Fruit fly (Drosophila melanogaster) whole organism, embryonic: ENCODE results near the gene HIPP1.
A peak's percentile ranks its signal among the peaks of the same experiment; 100 is the strongest.

ENCODE experiments used
- Abd-B ChIP-seq: fragments of 200-800 bp; sonication (Bioruptor generic); optimal IDR thresholded peaks from 2 replicates; lab custom pipeline; 2018; ENCODE audit warnings: missing biosample characterization, mild to moderate bottlenecking, missing genetic modification characterization, moderate library complexity
- Adf1 ChIP-seq: fragments of 200-800 bp; sonication (Bioruptor generic); IDR thresholded peaks from 2 replicates; pipeline ENCODE4 v1.3.6; 2022; ENCODE audit warnings: missing biosample characterization, missing genetic modification characterization
- Bgb ChIP-seq: fragments of 200-800 bp; sonication (Bioruptor generic); IDR thresholded peaks from 2 replicates; pipeline ENCODE4 v1.3.6; 2022; ENCODE audit warnings: missing biosample characterization, missing genetic modification characterization; ENCODE audit not compliant: partially characterized antibody
- CG10366 ChIP-seq: fragments of 200-800 bp; sonication (Bioruptor generic); IDR thresholded peaks from 2 replicates; pipeline ENCODE4 v1.3.6; 2022; ENCODE audit warnings: missing biosample characterization, missing genetic modification characterization
- CG10431 ChIP-seq: fragments of 200-800 bp; sonication (Bioruptor generic); optimal IDR thresholded peaks from 3 replicates; lab custom pipeline; 2018; ENCODE audit warnings: missing biosample characterization, mild to moderate bottlenecking, missing genetic modification characterization
- CG11695 ChIP-seq: fragments of 200-800 bp; sonication (Bioruptor generic); IDR thresholded peaks from 3 replicates; pipeline ENCODE4 v1.3.6; 2022; ENCODE audit warnings: missing biosample characterization, missing genetic modification characterization
- CG13296 ChIP-seq: fragments of 200-800 bp; sonication (Bioruptor generic); optimal IDR thresholded peaks from 3 replicates; lab custom pipeline; 2018; ENCODE audit warnings: missing biosample characterization, mild to moderate bottlenecking, missing genetic modification characterization
- CG14014 ChIP-seq: fragments of 200-800 bp; sonication (Bioruptor generic); IDR thresholded peaks from 2 replicates; pipeline ENCODE4 v1.3.6; 2022; ENCODE audit warnings: missing biosample characterization, missing genetic modification characterization
- CG1602 ChIP-seq: fragments of 200-800 bp; sonication (Bioruptor generic); optimal IDR thresholded peaks from 3 replicates; lab custom pipeline; 2016; ENCODE audit warnings: missing biosample characterization, missing genetic modification characterization
- CG16863 ChIP-seq: fragments of 200-800 bp; sonication (Bioruptor generic); optimal IDR thresholded peaks from 3 replicates; lab custom pipeline; 2016; ENCODE audit warnings: missing biosample characterization, missing genetic modification characterization
- CG17186 ChIP-seq: fragments of 200-800 bp; sonication (Bioruptor generic); optimal IDR thresholded peaks from 3 replicates; lab custom pipeline; 2017; ENCODE audit warnings: missing biosample characterization, missing genetic modification reagents, missing genetic modification characterization
- CG17568 ChIP-seq: fragments of 200-800 bp; sonication (Bioruptor generic); optimal IDR thresholded peaks from 2 replicates; lab custom pipeline; 2018; ENCODE audit warnings: missing biosample characterization, mild to moderate bottlenecking, missing genetic modification characterization, moderate library complexity
- CG2202 ChIP-seq: fragments of 200-800 bp; sonication (Bioruptor generic); optimal IDR thresholded peaks from 2 replicates; lab custom pipeline; 2018; ENCODE audit warnings: missing biosample characterization, mild to moderate bottlenecking, missing genetic modification characterization
- CG6689 ChIP-seq: fragments of 200-800 bp; sonication (Bioruptor generic); IDR thresholded peaks from 2 replicates; pipeline ENCODE4 v1.3.6; 2022; ENCODE audit warnings: missing biosample characterization, missing genetic modification characterization
- CG7372 ChIP-seq: fragments of 200-800 bp; sonication (Bioruptor generic); IDR thresholded peaks from 2 replicates; pipeline ENCODE4 v1.3.6; 2022; ENCODE audit warnings: missing biosample characterization, missing genetic modification characterization
- CG9215 ChIP-seq: fragments of 200-800 bp; sonication (Bioruptor generic); IDR thresholded peaks from 2 replicates; pipeline ENCODE4 v1.3.6; 2022; ENCODE audit warnings: missing biosample characterization, missing genetic modification characterization
- CHES-1-like ChIP-seq: fragments of 200-800 bp; sonication (Bioruptor generic); optimal IDR thresholded peaks from 2 replicates; lab custom pipeline; 2016; ENCODE audit warnings: missing biosample characterization, missing genetic modification characterization
- CoRest ChIP-seq: fragments of 200-800 bp; sonication (Bioruptor generic); optimal IDR thresholded peaks from 3 replicates; lab custom pipeline; 2018; ENCODE audit warnings: missing biosample characterization, mild to moderate bottlenecking, missing genetic modification characterization, moderate library complexity
- CrebB ChIP-seq: fragments of 200-800 bp; sonication (Bioruptor generic); optimal IDR thresholded peaks from 3 replicates; lab custom pipeline; 2018; ENCODE audit warnings: missing biosample characterization, mild to moderate bottlenecking, missing genetic modification characterization
- D ChIP-seq, 2 experiments: fragments of 200-800 bp in 1 of 2; fragments of >200 bp in 1 of 2; sonication (Bioruptor generic) in 1 of 2; optimal IDR thresholded peaks; 2 replicates in 1 of 2; 3 replicates in 1 of 2; lab custom pipeline; 2017; ENCODE audit warnings: mild to moderate bottlenecking in 1 of 2, missing biosample characterization in 1 of 2, missing genetic modification characterization in 1 of 2, missing genetic modification reagents in 1 of 2
- Deaf1 ChIP-seq: fragments of 200-800 bp; optimal IDR thresholded peaks from 3 replicates; lab custom pipeline; 2019; ENCODE audit warnings: missing biosample characterization, mild to moderate bottlenecking, missing genetic modification characterization, moderate library complexity
- E2f1 ChIP-seq: fragments of 200-800 bp; sonication (Bioruptor generic); IDR thresholded peaks from 2 replicates; pipeline ENCODE4 v1.3.6; 2022; ENCODE audit warnings: missing biosample characterization, missing genetic modification characterization
- Ets65A ChIP-seq: fragments of 200-800 bp; sonication (Bioruptor generic); peaks from one replicate; lab custom pipeline; 2016; ENCODE audit warnings: missing biosample characterization, missing genetic modification characterization
- Ets97D ChIP-seq: fragments of 200-800 bp; sonication (Bioruptor generic); optimal IDR thresholded peaks from 3 replicates; lab custom pipeline; 2016; ENCODE audit warnings: missing biosample characterization, missing genetic modification characterization
- Gug ChIP-seq: fragments of 200-800 bp; sonication (Bioruptor generic); IDR thresholded peaks from 4 replicates; pipeline ENCODE4 v1.3.6; 2022; ENCODE audit warnings: missing biosample characterization, missing genetic modification characterization
- Hand ChIP-seq: fragments of 200-800 bp; sonication (Bioruptor generic); optimal IDR thresholded peaks from 2 replicates; lab custom pipeline; 2017; ENCODE audit warnings: mild to moderate bottlenecking, missing biosample characterization, missing genetic modification reagents, missing genetic modification characterization
- Ravus ChIP-seq: fragments of 200-800 bp; sonication (Bioruptor generic); IDR thresholded peaks from 2 replicates; pipeline ENCODE4 v1.3.6; 2022; ENCODE audit warnings: missing biosample characterization, missing genetic modification characterization
- TFAM ChIP-seq: fragments of 200-800 bp; sonication (Bioruptor generic); optimal IDR thresholded peaks from 2 replicates; lab custom pipeline; 2017; ENCODE audit warnings: missing biosample characterization, missing genetic modification characterization, inconsistent platforms
- ara ChIP-seq: fragments of 200-800 bp; sonication (Bioruptor generic); IDR thresholded peaks from 2 replicates; pipeline ENCODE4 v1.3.6; 2022; ENCODE audit warnings: missing biosample characterization, missing genetic modification characterization
- bbx ChIP-seq: fragments of 200-800 bp; sonication (Bioruptor generic); IDR thresholded peaks from 2 replicates; pipeline ENCODE4 v1.3.6; 2022; ENCODE audit warnings: missing biosample characterization, missing genetic modification characterization; ENCODE audit not compliant: partially characterized antibody
- cad ChIP-seq: fragments of >200 bp; optimal IDR thresholded peaks from 2 replicates; lab custom pipeline; 2017; ENCODE audit warnings: missing biosample characterization, missing genetic modification characterization
- cg ChIP-seq: fragments of 200-800 bp; sonication (Bioruptor generic); optimal IDR thresholded peaks from 3 replicates; lab custom pipeline; 2019; ENCODE audit warnings: missing biosample characterization, mild to moderate bottlenecking, missing genetic modification characterization, moderate library complexity
- esg ChIP-seq: fragments of 200-800 bp; sonication (Bioruptor generic); conservative IDR thresholded peaks from 2 replicates; pipeline ENCODE4 v1.3.6; 2022; ENCODE audit warnings: missing biosample characterization, missing genetic modification characterization
- exex ChIP-seq: fragments of 200-800 bp; sonication (Bioruptor generic); optimal IDR thresholded peaks from 4 replicates; lab custom pipeline; 2018; ENCODE audit warnings: missing biosample characterization, mild to moderate bottlenecking, missing genetic modification characterization, moderate library complexity
- fd96Cb ChIP-seq: fragments of 200-800 bp; sonication (Bioruptor generic); optimal IDR thresholded peaks from 2 replicates; lab custom pipeline; 2018; ENCODE audit warnings: missing biosample characterization, mild to moderate bottlenecking, missing genetic modification characterization, moderate library complexity
- her ChIP-seq: fragments of 200-800 bp; sonication (Bioruptor generic); optimal IDR thresholded peaks from 2 replicates; lab custom pipeline; 2016; ENCODE audit warnings: missing biosample characterization, missing genetic modification characterization
- ind ChIP-seq: fragments of 200-800 bp; sonication (Bioruptor generic); optimal IDR thresholded peaks from 3 replicates; lab custom pipeline; 2016; ENCODE audit warnings: missing biosample characterization, missing genetic modification characterization
- kah ChIP-seq: fragments of 200-800 bp; sonication (Bioruptor generic); optimal IDR thresholded peaks from 2 replicates; lab custom pipeline; 2018; ENCODE audit warnings: missing biosample characterization, mild to moderate bottlenecking, missing genetic modification characterization
- lab ChIP-seq: fragments of 200-800 bp; sonication (Bioruptor generic); optimal IDR thresholded peaks from 3 replicates; lab custom pipeline; 2017; ENCODE audit warnings: missing biosample characterization, missing genetic modification characterization, mild to moderate bottlenecking, moderate library complexity, missing genetic modification reagents
- luna ChIP-seq: fragments of 200-800 bp; sonication (Bioruptor generic); optimal IDR thresholded peaks from 2 replicates; lab custom pipeline; 2016; ENCODE audit warnings: missing biosample characterization, missing genetic modification characterization
- ro ChIP-seq: fragments of 200-800 bp; sonication (Bioruptor generic); IDR thresholded peaks from 2 replicates; pipeline ENCODE4 v1.3.6; 2022; ENCODE audit warnings: missing biosample characterization, missing genetic modification characterization
- sc ChIP-seq, 3 experiments: fragments of >200 bp in 2 of 3; fragments of 200-800 bp in 1 of 3; sonication (Bioruptor generic) in 1 of 3; optimal IDR thresholded peaks; 2 replicates in 2 of 3; 3 replicates in 1 of 3; lab custom pipeline; 2017; ENCODE audit warnings: mild to moderate bottlenecking in 1 of 3, missing biosample characterization in 1 of 3, missing genetic modification characterization in 1 of 3, missing genetic modification reagents in 1 of 3
- sug ChIP-seq: fragments of 200-800 bp; optimal IDR thresholded peaks from 2 replicates; lab custom pipeline; 2019; ENCODE audit warnings: missing biosample characterization, mild to moderate bottlenecking, missing genetic modification characterization, moderate library complexity
- tin ChIP-seq: fragments of 200-800 bp; sonication (Bioruptor generic); optimal IDR thresholded peaks from 3 replicates; lab custom pipeline; 2016; ENCODE audit warnings: missing biosample characterization, missing genetic modification characterization
- zen ChIP-seq: fragments of 200-800 bp; sonication (Bioruptor generic); optimal IDR thresholded peaks from 3 replicates; lab custom pipeline; 2018; ENCODE audit warnings: missing biosample characterization, mild to moderate bottlenecking, missing genetic modification characterization, moderate library complexity

The HIPP1 gene

DNA sequence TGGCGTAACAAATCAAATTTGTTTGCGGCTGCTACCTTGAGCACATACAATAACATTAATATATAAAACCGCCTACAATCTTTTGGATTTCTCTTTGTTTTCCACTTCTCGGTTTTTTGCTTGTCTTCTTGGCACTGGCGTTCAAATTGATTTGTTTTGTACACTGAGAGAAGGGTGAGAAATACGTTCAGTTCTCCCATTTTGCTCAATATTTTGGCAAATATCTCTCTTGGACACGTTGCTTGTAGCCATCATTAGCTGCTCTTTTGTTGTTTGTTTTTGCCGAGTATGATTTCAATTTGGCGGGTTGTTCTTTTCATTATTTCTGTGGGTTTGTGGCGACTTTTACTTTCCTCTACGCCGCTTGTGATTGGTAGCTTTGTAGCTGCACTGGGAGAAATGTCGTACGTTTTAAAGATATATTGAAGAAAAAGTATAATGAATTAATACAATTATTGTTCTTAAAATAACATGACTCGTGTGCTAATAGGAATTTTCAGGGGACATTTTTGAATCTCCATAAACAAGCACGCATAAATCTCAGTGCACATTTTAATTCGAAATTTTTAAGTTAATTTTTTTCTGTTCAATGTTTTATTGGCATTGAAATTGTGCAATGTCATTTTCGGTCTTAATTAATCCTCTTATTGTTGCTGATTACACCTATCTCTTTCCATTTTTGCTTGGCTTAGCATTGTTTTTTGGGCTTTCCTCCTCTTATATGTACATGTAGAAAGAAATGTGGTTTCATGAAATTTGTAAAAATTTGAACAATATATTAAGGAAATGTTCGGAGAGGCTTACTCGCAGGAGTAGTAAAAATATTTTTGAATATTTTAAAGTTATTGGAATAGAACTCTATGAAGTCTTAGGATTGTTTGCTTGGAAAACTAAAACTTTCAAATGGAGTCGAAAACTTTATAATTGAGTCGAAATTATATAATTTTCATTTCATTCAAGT lies 17.8 kb downstream of the HIPP1 start (continued):
- no peak for TF ChIP-seq kah (GFP tag; lab: Kevin White, UChicago)
- TF ChIP-seq bbx (GFP tag; lab: Robert Waterston, UW) = no peak
- no peak for TF ChIP-seq sc (optimal IDR thresholded peaks at IDR 0.05; lab: Kevin White, UChicago)
- TF ChIP-seq sc (GFP tag; optimal IDR thresholded peaks at IDR 0.05; lab: Kevin White, UChicago) = no peak
- no peak for TF ChIP-seq TFAM (GFP tag; lab: Kevin White, UChicago)
- TF ChIP-seq CG6689 (GFP tag; lab: Robert Waterston, UW) = 0 out of 2 replicates have a peak, but pooled peaks have one; percentile 15
- no peak for TF ChIP-seq CG16863 (GFP tag; lab: Kevin White, UChicago)
- no peak for TF ChIP-seq CG10431 (GFP tag; lab: Kevin White, UChicago)
- no peak for TF ChIP-seq Ets97D (GFP tag; lab: Kevin White, UChicago)
- no peak for TF ChIP-seq zen (tag; lab: Kevin White, UChicago)
- TF ChIP-seq ro (GFP tag; lab: Robert Waterston, UW) = no peak
- TF ChIP-seq ind (GFP tag; lab: Kevin White, UChicago) = peak; percentile 35
- TF ChIP-seq luna (GFP tag; lab: Kevin White, UChicago) = no peak

DNA sequence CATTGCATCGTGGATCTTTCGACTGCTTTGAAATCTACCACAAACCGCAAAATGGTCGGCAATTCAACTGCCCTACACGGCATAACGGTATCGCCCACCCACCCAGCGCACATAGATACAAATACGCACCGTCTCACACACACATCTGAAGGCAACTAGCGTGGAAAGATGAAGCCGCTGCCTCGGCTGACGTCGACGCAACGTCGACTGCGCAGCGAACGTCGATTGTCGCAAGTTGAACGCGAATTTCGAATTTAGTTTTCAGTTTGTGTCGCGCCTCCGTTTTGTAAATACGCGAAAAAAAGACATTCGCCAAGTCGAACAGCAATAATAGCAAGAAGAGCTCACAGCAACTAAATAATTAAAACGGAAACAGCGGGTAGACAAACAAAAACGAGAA lies 18.5 kb downstream of the HIPP1 start:
- TF ChIP-seq CoRest (tag; lab: Kevin White, UChicago) (no peak), Gug (GFP tag; lab: Robert Waterston, UW) (no peak), ara (0 out of 2 replicates have a peak, but pooled peaks have one; percentile 6), CG1602 (GFP tag; lab: Kevin White, UChicago) (no peak), Bgb (GFP tag; lab: Robert Waterston, UW) (0 out of 2 replicates have a peak, but pooled peaks have one; percentile 22), Ets65A (GFP tag; lab: Kevin White, UChicago) (peak; percentile 45), CHES-1-like (GFP tag; lab: Kevin White, UChicago) (no peak), Deaf1 (tag; lab: Kevin White, UChicago) (no peak), Hand (GFP tag; lab: Kevin White, UChicago) (no peak), cg (GFP tag; lab: Kevin White, UChicago) (peak; percentile 30), tin (no peak), CG14014 (GFP tag; lab: Robert Waterston, UW) (no peak), cad (GFP tag; lab: Kevin White, UChicago) (no peak), CG17568 (GFP tag; lab: Kevin White, UChicago) (no peak), CG11695 (GFP tag; lab: Robert Waterston, UW) (0 out of 3 replicates have a peak, but pooled peaks have one; percentile 20), Adf1 (GFP tag; lab: Robert Waterston, UW) (peak; percentile 94)

DNA sequence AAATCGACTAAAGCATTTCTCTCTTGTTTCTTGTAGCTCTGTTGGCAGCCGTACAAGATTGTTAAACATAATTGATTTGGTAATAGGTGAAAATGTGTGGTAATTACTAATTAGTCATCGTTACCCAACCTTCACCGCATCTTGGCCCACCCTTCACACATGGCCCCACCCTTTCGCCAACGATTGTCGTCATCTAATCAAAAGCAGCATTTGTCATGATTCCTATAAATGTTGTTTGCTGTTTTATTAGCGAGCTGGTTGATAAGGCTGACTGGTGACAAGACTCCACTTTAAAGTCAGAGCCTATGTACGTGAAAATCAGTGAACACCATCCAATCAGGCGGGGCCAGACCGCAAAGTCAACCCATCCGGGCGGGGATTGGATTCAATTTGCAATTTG lies 20.9 kb downstream of the HIPP1 start:
- TF ChIP-seq sug = peak; percentile 44
- TF ChIP-seq CG17186 (GFP tag; lab: Kevin White, UChicago) = no peak
- TF ChIP-seq CG7372 = no peak
- peak; percentile 10 for TF ChIP-seq lab (GFP tag; lab: Kevin White, UChicago)
- no peak for TF ChIP-seq fd96Cb (tag; lab: Kevin White, UChicago)
- no peak for TF ChIP-seq CG10366 (GFP tag; lab: Robert Waterston, UW)
- no peak for TF ChIP-seq her (GFP tag; lab: Kevin White, UChicago)
- TF ChIP-seq Ravus = no peak
- no peak for TF ChIP-seq CG9215 (GFP tag; lab: Robert Waterston, UW)
- TF ChIP-seq exex = peak; percentile 80
- no peak for TF ChIP-seq E2f1 (GFP tag; lab: Robert Waterston, UW)
- no peak for TF ChIP-seq D (optimal IDR thresholded peaks at IDR 0.05; lab: Kevin White, UChicago)
- TF ChIP-seq D (GFP tag; optimal IDR thresholded peaks at IDR 0.05; lab: Kevin White, UChicago) = no peak
- no peak for TF ChIP-seq esg
- no peak for TF ChIP-seq CrebB (tag; lab: Kevin White, UChicago)
- no peak for TF ChIP-seq CG2202 (tag; lab: Kevin White, UChicago)
- no peak for TF ChIP-seq CG13296 (GFP tag; lab: Kevin White, UChicago)
- TF ChIP-seq Abd-B (GFP tag; lab: Kevin White, UChicago) = no peak
